Worm (Caenorhabditis elegans): ENCODE data around the gene btb-19.

Gene btb-19

ce11 chrII:14563766-14564370 lies 41.9 kb upstream of the btb-19 start:
- TF ChIP-seq unc-55 (GFP tag; optimal IDR thresholded peaks at IDR 0.05) (peak; percentile 23), lsy-2 (tag; optimal IDR thresholded peaks at IDR 0.05) (peak; percentile 16 to 93), sma-3 (GFP tag; optimal IDR thresholded peaks at IDR 0.05) (peak; percentile 27)

ce11 chrII:14561549-14562115 lies 39.7 kb upstream of the btb-19 start, which contains the start of gene mog-4:
Gene mog-4, minus strand, starts transcription at chrII:14561599.
- TF ChIP-seq unc-55 (GFP tag; optimal IDR thresholded peaks at IDR 0.05) (peak; percentile 84), fos-1 (tag; optimal IDR thresholded peaks at IDR 0.05) (peak; percentile 81), lsy-2 (tag; optimal IDR thresholded peaks at IDR 0.05) (peak; percentile 96 to 99), lin-13 (GFP tag; optimal IDR thresholded peaks at IDR 0.05) (peak; percentile 92), C34F6.9 (tag; optimal IDR thresholded peaks at IDR 0.05) (peak; percentile 85), ztf-4 (tag; optimal IDR thresholded peaks at IDR 0.05) (peak; percentile 46), snpc-4 (tag; optimal IDR thresholded peaks at IDR 0.05) (peak; percentile 60), nhr-77 (tag; optimal IDR thresholded peaks at IDR 0.05) (peak; percentile 92), gmeb-1 (tag; optimal IDR thresholded peaks at IDR 0.05) (peak; percentile 81), nhr-129 (tag; optimal IDR thresholded peaks at IDR 0.05) (peak; percentile 69), R02D3.7 (tag; optimal IDR thresholded peaks at IDR 0.05) (peak; percentile 21), sma-3 (GFP tag; optimal IDR thresholded peaks at IDR 0.05) (peak; percentile 99), mdl-1 (tag; optimal IDR thresholded peaks at IDR 0.05) (peak in 1 of 2 experiments; percentile 80), nhr-25 (tag; optimal IDR thresholded peaks at IDR 0.05) (peak; percentile 87), zag-1 (tag; optimal IDR thresholded peaks at IDR 0.05) (peak; percentile 56), crh-2 (tag; optimal IDR thresholded peaks at IDR 0.05) (peak; percentile 87), nhr-237 (tag; optimal IDR thresholded peaks at IDR 0.05) (peak; percentile 67), Y55F3AM.14 (GFP tag; optimal IDR thresholded peaks at IDR 0.05) (peak; percentile 87), nhr-21 (tag; optimal IDR thresholded peaks at IDR 0.05) (peak; percentile 91), nhr-6 (tag; optimal IDR thresholded peaks at IDR 0.05) (peak; percentile 73), mab-5 (tag; optimal IDR thresholded peaks at IDR 0.05) (peak; percentile 67), F13H6.1 (tag; optimal IDR thresholded peaks at IDR 0.05) (peak; percentile 94), sem-4 (tag; optimal IDR thresholded peaks at IDR 0.05) (peak; percentile 17), ZK546.5 (tag; optimal IDR thresholded peaks at IDR 0.05) (peak; percentile 74)

- TF ChIP-seq nhr-25 (tag; optimal IDR thresholded peaks at IDR 0.05) (no peak), crh-2 (tag; optimal IDR thresholded peaks at IDR 0.05) (no peak), nhr-11 (tag; optimal IDR thresholded peaks at IDR 0.05) (no peak), dmd-4 (tag; optimal IDR thresholded peaks at IDR 0.05) (no peak), unc-55 (GFP tag; optimal IDR thresholded peaks at IDR 0.05) (no peak), Y55F3AM.14 (GFP tag; optimal IDR thresholded peaks at IDR 0.05) (no peak), mdl-1 (tag; optimal IDR thresholded peaks at IDR 0.05) (no peak), ceh-82 (tag; optimal IDR thresholded peaks at IDR 0.05) (no peak), sma-3 (GFP tag; optimal IDR thresholded peaks at IDR 0.05) (no peak), C34F6.9 (tag; optimal IDR thresholded peaks at IDR 0.05) (no peak), sem-4 (tag; optimal IDR thresholded peaks at IDR 0.05) (no peak)
These were observed 33.1 kb upstream of the btb-19 start for ce11 chrII:14555019-14555418.

ce11 chrII:14550613-14551012 lies 28.7 kb upstream of the btb-19 start, which contains the start of gene nlp-41:
Gene nlp-41, plus strand, starts transcription at chrII:14550913.
- no peak for TF ChIP-seq nhr-25 (tag; optimal IDR thresholded peaks at IDR 0.05)
- TF ChIP-seq peb-1 (tag; optimal IDR thresholded peaks at IDR 0.05), result no peak
- no peak for TF ChIP-seq R02D3.7 (tag; optimal IDR thresholded peaks at IDR 0.05)
- no peak for TF ChIP-seq mab-5 (tag; optimal IDR thresholded peaks at IDR 0.05)
- TF ChIP-seq mbf-1 (tag; optimal IDR thresholded peaks at IDR 0.05), result no peak
- no peak for TF ChIP-seq elt-3 (tag; optimal IDR thresholded peaks at IDR 0.05)
- TF ChIP-seq nhr-6 (tag; optimal IDR thresholded peaks at IDR 0.05), result no peak
- TF ChIP-seq unc-55 (GFP tag; optimal IDR thresholded peaks at IDR 0.05), result no peak
- no peak for TF ChIP-seq nhr-11 (tag; optimal IDR thresholded peaks at IDR 0.05)
- no peak for TF ChIP-seq ztf-11 (tag; optimal IDR thresholded peaks at IDR 0.05)
- no peak for TF ChIP-seq alr-1 (tag; optimal IDR thresholded peaks at IDR 0.05)
- TF ChIP-seq ztf-1 (GFP tag; conservative IDR thresholded peaks at IDR 0.05), result no peak
- TF ChIP-seq blmp-1 (tag; optimal IDR thresholded peaks at IDR 0.05; ENCODE audit: insufficient read depth), result no peak
- no peak for TF ChIP-seq fos-1 (tag; optimal IDR thresholded peaks at IDR 0.05)
